Worm (Caenorhabditis elegans) whole organism, L2 larva: ENCODE data around the gene C02F5.2.
A peak's percentile ranks its signal among the peaks of the same experiment; 100 is the strongest.

Source experiments
- C34F6.9 ChIP-seq: fragments of 150-350 bp; optimal IDR thresholded peaks from 2 replicates; lab custom pipeline; 2014; ENCODE audit warnings: missing biosample characterization, missing genetic modification characterization
- R02D3.7 ChIP-seq: fragments of 150-350 bp; optimal IDR thresholded peaks from 2 replicates; lab custom pipeline; 2014; ENCODE audit warnings: missing biosample characterization, missing genetic modification characterization
- Y55F3AM.14 ChIP-seq: fragments of 200-800 bp; sonication (Bioruptor generic); optimal IDR thresholded peaks from 2 replicates; lab custom pipeline; 2018; ENCODE audit warnings: mild to moderate bottlenecking, missing genetic modification characterization, missing compliant biosample characterization
- ceh-82 ChIP-seq: fragments of 150-350 bp; optimal IDR thresholded peaks from 2 replicates; lab custom pipeline; 2014; ENCODE audit warnings: missing biosample characterization, missing genetic modification characterization
- egl-27 ChIP-seq: sonication (generic microtip); optimal IDR thresholded peaks from 3 replicates; lab custom pipeline; 2017; ENCODE audit warnings: missing biosample characterization, missing genetic modification reagents, missing genetic modification characterization
- fos-1 ChIP-seq: fragments of 150-350 bp; optimal IDR thresholded peaks from 2 replicates; lab custom pipeline; 2014; ENCODE audit warnings: missing biosample characterization, missing genetic modification characterization
- mab-5 ChIP-seq: fragments of 150-350 bp; optimal IDR thresholded peaks from 2 replicates; lab custom pipeline; 2014; ENCODE audit warnings: missing biosample characterization, missing genetic modification characterization
- peb-1 ChIP-seq: fragments of 150-350 bp; optimal IDR thresholded peaks from 2 replicates; lab custom pipeline; 2014; ENCODE audit warnings: missing biosample characterization, missing genetic modification characterization
- unc-39 ChIP-seq: fragments of 150-350 bp; optimal IDR thresholded peaks from 2 replicates; lab custom pipeline; 2014; ENCODE audit warnings: missing biosample characterization, missing genetic modification characterization
- ztf-11 ChIP-seq: sonication (generic microtip); optimal IDR thresholded peaks from 2 replicates; lab custom pipeline; 2017; ENCODE audit warnings: missing biosample characterization, missing genetic modification characterization

DNA sequence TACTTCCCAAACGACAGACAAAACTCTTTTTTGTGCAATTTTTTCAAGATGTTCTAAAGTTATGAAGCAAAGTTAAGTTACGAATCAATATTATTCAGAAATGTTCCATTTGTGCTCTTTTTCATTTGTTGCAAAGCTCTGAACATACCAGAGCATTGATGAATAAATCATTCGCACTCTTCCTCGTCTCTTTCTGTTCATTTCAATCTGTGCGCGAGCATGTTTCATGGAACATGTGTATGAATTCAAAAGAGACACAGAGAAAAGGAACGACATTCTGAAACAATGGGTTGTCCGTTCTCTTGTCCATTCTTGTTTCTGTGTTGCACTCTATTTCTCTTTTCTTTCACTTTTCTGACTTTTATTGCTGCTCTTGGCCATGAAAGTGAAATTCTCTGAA, 30.9 kb downstream of the C02F5.2 start:
- TF ChIP-seq egl-27 (tag; lab: Kevin White, UChicago) (no peak), peb-1 (tag; lab: Kevin White, UChicago) (no peak), mab-5 (no peak), unc-39 (tag; lab: Kevin White, UChicago) (no peak), fos-1 (tag; lab: Kevin White, UChicago) (no peak), ztf-11 (tag; lab: Kevin White, UChicago) (no peak), C34F6.9 (tag; lab: Kevin White, UChicago) (peak; percentile 1), R02D3.7 (tag; lab: Kevin White, UChicago) (no peak), ceh-82 (tag; lab: Kevin White, UChicago) (no peak), Y55F3AM.14 (GFP tag; lab: Kevin White, UChicago) (no peak)
